Worm (Caenorhabditis elegans) whole organism, L3 larva: Measurements from ENCODE around the gene lec-4.

Source experiments
- R02D3.7 ChIP-seq: fragments of 150-350 bp; optimal IDR thresholded peaks from 2 replicates; lab custom pipeline; 2014; ENCODE audit warnings: missing biosample characterization, missing genetic modification characterization
- ZK546.5 ChIP-seq: sonication (generic microtip); optimal IDR thresholded peaks from 2 replicates; lab custom pipeline; 2017; ENCODE audit warnings: missing biosample characterization, missing genetic modification characterization
- aly-2 ChIP-seq: fragments of 150-350 bp; optimal IDR thresholded peaks from 2 replicates; lab custom pipeline; 2014; ENCODE audit warnings: missing biosample characterization, missing genetic modification characterization
- ama-1 ChIP-seq: fragments of 150-350 bp; optimal IDR thresholded peaks from 2 replicates; lab custom pipeline; 2018
- ceh-16 ChIP-seq: sonication (generic microtip); optimal IDR thresholded peaks from 2 replicates; lab custom pipeline; 2017; ENCODE audit warnings: missing biosample characterization, missing genetic modification characterization
- ceh-9 ChIP-seq: sonication (generic microtip); optimal IDR thresholded peaks from 2 replicates; lab custom pipeline; 2018; ENCODE audit warnings: missing biosample characterization, missing genetic modification characterization
- daf-12 ChIP-seq: fragments of 150-350 bp; optimal IDR thresholded peaks from 2 replicates; lab custom pipeline; 2014; ENCODE audit warnings: missing biosample characterization, missing genetic modification reagents, missing genetic modification characterization
- elt-1 ChIP-seq: fragments of 150-350 bp; optimal IDR thresholded peaks from 2 replicates; lab custom pipeline; 2014; ENCODE audit warnings: missing biosample characterization, missing genetic modification characterization
- elt-2 ChIP-seq: sonication (generic microtip); optimal IDR thresholded peaks from 2 replicates; lab custom pipeline; 2016; ENCODE audit warnings: missing genetic modification reagents, mild to moderate bottlenecking, missing genetic modification characterization, missing compliant biosample characterization
- elt-3 ChIP-seq, 3 experiments: fragments of 150-350 bp in 1 of 3; sonication (generic microtip) in 2 of 3; optimal IDR thresholded peaks; 2 replicates in 2 of 3; 4 replicates in 1 of 3; lab custom pipeline; 2014 to 2017; ENCODE audit warnings: missing biosample characterization in 3 of 3, missing genetic modification characterization in 3 of 3
- fkh-10 ChIP-seq: sonication (generic microtip); optimal IDR thresholded peaks from 2 replicates; lab custom pipeline; 2017; ENCODE audit warnings: missing biosample characterization, missing genetic modification reagents, missing genetic modification characterization
- fkh-2 ChIP-seq: fragments of 150-350 bp; optimal IDR thresholded peaks from 2 replicates; lab custom pipeline; 2014; ENCODE audit warnings: missing biosample characterization, missing genetic modification reagents, missing genetic modification characterization
- hmg-11 ChIP-seq: sonication (generic microtip); optimal IDR thresholded peaks from 2 replicates; lab custom pipeline; 2016; ENCODE audit warnings: missing genetic modification characterization, missing compliant biosample characterization
- jun-1 ChIP-seq: fragments of 150-350 bp; optimal IDR thresholded peaks from 2 replicates; lab custom pipeline; 2014; ENCODE audit warnings: missing biosample characterization, missing genetic modification reagents, missing genetic modification characterization
- lin-39 ChIP-seq: fragments of 150-350 bp; optimal IDR thresholded peaks from 2 replicates; lab custom pipeline; 2018; ENCODE audit warnings: missing biosample characterization, missing genetic modification reagents, missing genetic modification characterization
- mdl-1 ChIP-seq: fragments of 150-350 bp; optimal IDR thresholded peaks from 2 replicates; lab custom pipeline; 2014; ENCODE audit warnings: missing biosample characterization, missing genetic modification characterization
- mml-1 ChIP-seq: fragments of 150-350 bp; sonication (generic microtip); optimal IDR thresholded peaks from 3 replicates; lab custom pipeline; 2014; ENCODE audit warnings: missing biosample characterization, missing genetic modification characterization
- nfya-1 ChIP-seq: sonication (generic microtip); optimal IDR thresholded peaks from 2 replicates; lab custom pipeline; 2017; ENCODE audit warnings: missing genetic modification characterization, mild to moderate bottlenecking, missing compliant biosample characterization, antibody characterized with exemption, moderate library complexity; ENCODE audit not compliant: insufficient read depth
- nhr-11 ChIP-seq: fragments of 150-350 bp; optimal IDR thresholded peaks from 2 replicates; lab custom pipeline; 2014; ENCODE audit warnings: missing biosample characterization, missing genetic modification characterization
- nhr-12 ChIP-seq: fragments of 150-350 bp; optimal IDR thresholded peaks from 2 replicates; lab custom pipeline; 2014; ENCODE audit warnings: missing biosample characterization, missing genetic modification characterization
- nhr-23 ChIP-seq: fragments of 150-350 bp; optimal IDR thresholded peaks from 2 replicates; lab custom pipeline; 2014; ENCODE audit warnings: missing biosample characterization, missing genetic modification reagents, missing genetic modification characterization
- nhr-25 ChIP-seq: sonication (generic microtip); optimal IDR thresholded peaks from 2 replicates; lab custom pipeline; 2017; ENCODE audit warnings: missing biosample characterization, missing genetic modification characterization
- nhr-28 ChIP-seq: fragments of 150-350 bp; optimal IDR thresholded peaks from 2 replicates; lab custom pipeline; 2014; ENCODE audit warnings: missing biosample characterization, missing genetic modification characterization
- nhr-43 ChIP-seq: sonication (generic microtip); optimal IDR thresholded peaks from 2 replicates; lab custom pipeline; 2016; ENCODE audit warnings: mild to moderate bottlenecking, missing genetic modification characterization, missing compliant biosample characterization; ENCODE audit not compliant: poor library complexity, severe bottlenecking
- nhr-67 ChIP-seq: fragments of 150-350 bp; optimal IDR thresholded peaks from 2 replicates; lab custom pipeline; 2014; ENCODE audit warnings: missing biosample characterization, missing genetic modification characterization
- nhr-76 ChIP-seq: fragments of 150-350 bp; sonication (generic microtip); optimal IDR thresholded peaks from 5 replicates; lab custom pipeline; 2014; ENCODE audit warnings: missing biosample characterization, missing genetic modification characterization
- nhr-77 ChIP-seq: fragments of 150-350 bp; optimal IDR thresholded peaks from 2 replicates; lab custom pipeline; 2014; ENCODE audit warnings: missing biosample characterization, missing genetic modification characterization
- pha-4 ChIP-seq: fragments of 150-350 bp; optimal IDR thresholded peaks from 2 replicates; lab custom pipeline; 2014; ENCODE audit warnings: missing biosample characterization, missing genetic modification reagents, missing genetic modification characterization
- skn-1 ChIP-seq: fragments of 150-350 bp; optimal IDR thresholded peaks from 2 replicates; lab custom pipeline; 2014; ENCODE audit warnings: missing biosample characterization, missing genetic modification characterization
- snpc-4 ChIP-seq: fragments of 150-350 bp; optimal IDR thresholded peaks from 2 replicates; lab custom pipeline; 2014; ENCODE audit warnings: missing biosample characterization, missing genetic modification characterization
- zag-1 ChIP-seq: fragments of 150-350 bp; optimal IDR thresholded peaks from 2 replicates; lab custom pipeline; 2014; ENCODE audit warnings: missing biosample characterization, missing genetic modification characterization
- ztf-11 ChIP-seq: fragments of 150-350 bp; optimal IDR thresholded peaks from 2 replicates; lab custom pipeline; 2014; ENCODE audit warnings: missing biosample characterization, missing genetic modification characterization

lec-4 gene

ce11 chrIII:3819579-3819978 lies 46.5 kb upstream of the lec-4 start, which contains the start of gene dpy-27:
Gene dpy-27 (minus strand): TSS chrIII:3819679.
- no peak for TF ChIP-seq nhr-28 (tag; lab: Kevin White, UChicago)

ce11 chrIII:3814421-3814820 lies 41.3 kb upstream of the lec-4 start:
- TF ChIP-seq lin-39 (tag; lab: Kevin White, UChicago) (no peak), zag-1 (tag; lab: Kevin White, UChicago) (no peak), nhr-25 (tag; lab: Kevin White, UChicago) (no peak), pha-4 (tag; lab: Kevin White, UChicago) (no peak), daf-12 (tag; lab: Kevin White, UChicago) (no peak), aly-2 (no peak), jun-1 (no peak), skn-1 (tag; lab: Kevin White, UChicago) (no peak), nhr-76 (tag; lab: Kevin White, UChicago) (no peak), fkh-10 (GFP tag; lab: Kevin White, UChicago) (no peak), hmg-11 (no peak), ZK546.5 (tag; lab: Kevin White, UChicago) (no peak), elt-1 (no peak), R02D3.7 (tag; lab: Kevin White, UChicago) (no peak), snpc-4 (no peak), ceh-16 (no peak), ztf-11 (tag; lab: Kevin White, UChicago) (no peak), nhr-67 (tag; lab: Kevin White, UChicago) (no peak)

ce11 chrIII:3812369-3812993 lies 39.4 kb upstream of the lec-4 start:
- TF ChIP-seq elt-3 (tag; optimal IDR thresholded peaks at IDR 0.05; lab: Kevin White, UChicago) (peak in 1 of 3 experiments; percentile 25), nhr-25 (tag; lab: Kevin White, UChicago) (peak; percentile 94), ZK546.5 (tag; lab: Kevin White, UChicago) (no peak), snpc-4 (no peak), daf-12 (tag; lab: Kevin White, UChicago) (no peak), nfya-1 (tag; lab: Kevin White, UChicago) (peak; percentile 62), elt-1 (peak; percentile 38)
- TF ChIP-seq, all 47 proteins: peak for 4

ce11 chrIII:3811375-3811924 lies 38.3 kb upstream of the lec-4 start:
- TF ChIP-seq fkh-2: no peak
- no peak for TF ChIP-seq nhr-77 (tag; lab: Kevin White, UChicago)
- TF ChIP-seq nhr-11 (tag; lab: Kevin White, UChicago): no peak
- no peak for TF ChIP-seq nhr-76 (tag; lab: Kevin White, UChicago)
- TF ChIP-seq nhr-25 (tag; lab: Kevin White, UChicago): peak; percentile 85
- TF ChIP-seq elt-1: no peak
- TF ChIP-seq elt-2 (tag; lab: Kevin White, UChicago): no peak
- TF ChIP-seq nhr-43 (tag; lab: Kevin White, UChicago): peak; percentile 17
- TF ChIP-seq mml-1 (tag; lab: Kevin White, UChicago): no peak
- no peak for TF ChIP-seq mdl-1
- no peak for TF ChIP-seq jun-1
- no peak for TF ChIP-seq nhr-28 (tag; lab: Kevin White, UChicago)
- no peak for TF ChIP-seq ceh-16
- no peak for TF ChIP-seq ceh-9 (tag; lab: Kevin White, UChicago)
- no peak for TF ChIP-seq lin-39 (tag; lab: Kevin White, UChicago)
- no peak for TF ChIP-seq aly-2
- no peak for TF ChIP-seq nhr-12 (tag; lab: Kevin White, UChicago)

ce11 chrIII:3809008-3809407 lies 35.9 kb upstream of the lec-4 start, which contains the start of gene toh-1:
Gene toh-1 (minus strand): TSS chrIII:3809030.
- TF ChIP-seq ama-1: peak; percentile 29
- TF ChIP-seq nhr-23 (tag; lab: Kevin White, UChicago): peak; percentile 31
- peak; percentile 22 for TF ChIP-seq nhr-25 (tag; lab: Kevin White, UChicago)
- no peak for TF ChIP-seq pha-4 (tag; lab: Kevin White, UChicago)
